Worm (Caenorhabditis elegans): Measurements from ENCODE around the gene K07B1.4.

ce11 chrV:9293359-9293758 is 35.4 kb upstream of the K07B1.4 start:
- TF ChIP-seq ama-1 (optimal IDR thresholded peaks at IDR 0.05) (no peak), hmbx-1 (tag; optimal IDR thresholded peaks at IDR 0.05) (no peak), scrt-1 (GFP tag; IDR thresholded peaks at IDR 0.05) (0 out of 2 replicates have a peak, but pooled peaks have one; percentile 41), ets-7 (tag; optimal IDR thresholded peaks at IDR 0.05) (no peak), tbx-11 (GFP tag; IDR thresholded peaks at IDR 0.05) (no peak), flt-1 (GFP tag; IDR thresholded peaks at IDR 0.05) (no peak), aly-1 (tag; optimal IDR thresholded peaks at IDR 0.05) (no peak), pes-1 (GFP tag; IDR thresholded peaks at IDR 0.05) (no peak)
